Fruit fly (Drosophila melanogaster): ENCODE data around the gene Amacr.

The Amacr gene

DNA sequence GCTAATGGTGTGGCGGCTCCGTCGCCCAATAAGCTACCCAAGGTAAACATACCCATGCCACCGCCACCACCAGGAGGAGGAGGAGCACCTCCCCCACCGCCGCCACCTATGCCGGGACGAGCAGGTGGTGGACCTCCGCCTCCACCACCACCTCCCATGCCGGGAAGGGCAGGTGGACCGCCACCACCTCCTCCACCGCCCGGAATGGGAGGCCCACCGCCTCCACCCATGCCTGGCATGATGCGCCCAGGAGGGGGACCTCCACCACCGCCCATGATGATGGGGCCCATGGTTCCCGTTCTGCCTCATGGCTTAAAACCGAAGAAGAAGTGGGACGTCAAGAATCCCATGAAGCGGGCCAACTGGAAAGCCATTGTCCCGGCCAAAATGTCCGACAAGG lies 12.5 kb upstream of the Amacr start:
- no peak for TF ChIP-seq Hr78 (GFP tag; optimal IDR thresholded peaks at IDR 0.05)
- TF ChIP-seq Abd-B (GFP tag; optimal IDR thresholded peaks at IDR 0.05): no peak
- peak; percentile 99 for TF ChIP-seq Dfd (GFP tag; optimal IDR thresholded peaks at IDR 0.05)

DNA sequence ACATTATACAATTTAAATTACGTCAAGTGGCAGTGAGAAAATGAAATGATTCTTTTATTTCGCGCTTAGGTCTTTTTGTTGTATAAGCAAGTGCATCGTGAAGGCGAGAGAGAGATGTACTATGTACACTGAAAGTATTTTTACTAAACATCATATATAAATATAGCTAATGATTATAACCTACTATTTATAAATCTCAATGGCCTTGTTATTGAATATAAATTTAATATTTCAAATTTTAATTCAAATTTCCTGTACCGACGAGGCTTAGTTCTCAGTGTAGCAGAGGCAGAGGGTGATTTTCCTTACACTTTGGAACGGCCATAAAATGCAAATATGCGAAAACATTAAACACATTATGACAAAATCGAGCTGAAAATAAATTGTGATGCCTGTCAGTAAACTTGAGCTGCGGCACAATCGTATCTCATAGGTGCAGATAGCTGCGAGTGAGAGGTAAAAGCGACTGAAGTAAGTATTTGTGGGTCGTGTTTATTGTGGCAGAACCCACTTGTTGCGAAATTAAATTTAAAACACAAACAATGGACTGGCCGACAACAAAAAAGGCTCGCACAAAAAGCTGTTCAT lies 9.9 kb upstream of the Amacr start:
- TF ChIP-seq tai (GFP tag; optimal IDR thresholded peaks at IDR 0.05): no peak
- no peak for TF ChIP-seq Hr78 (GFP tag; optimal IDR thresholded peaks at IDR 0.05)
- TF ChIP-seq HLH106 (tag; optimal IDR thresholded peaks at IDR 0.05): peak; percentile 82
- peak in 1 of 2 experiments; percentile 89 for TF ChIP-seq foxo (GFP tag; optimal IDR thresholded peaks at IDR 0.05)
- peak; percentile 64 for TF ChIP-seq ey (GFP tag; optimal IDR thresholded peaks at IDR 0.05)
- no peak for TF ChIP-seq dl (GFP tag; optimal IDR thresholded peaks at IDR 0.05; ENCODE audit: insufficient read depth in 1 of 2, partially characterized antibody in 2 of 2)
- TF ChIP-seq CG9705 (GFP tag; optimal IDR thresholded peaks at IDR 0.05): peak; percentile 6
- TF ChIP-seq Abd-B (GFP tag; optimal IDR thresholded peaks at IDR 0.05): no peak
- no peak for TF ChIP-seq Dfd (GFP tag; optimal IDR thresholded peaks at IDR 0.05)
- no peak for TF ChIP-seq Hr83 (GFP tag; optimal IDR thresholded peaks at IDR 0.05; ENCODE audit: poor library complexity, severe bottlenecking)
- peak; percentile 49 for TF ChIP-seq dsf (GFP tag; optimal IDR thresholded peaks at IDR 0.05; ENCODE audit: borderline replicate concordance)
- TF ChIP-seq Myc (optimal IDR thresholded peaks at IDR 0.05): no peak
- TF ChIP-seq CG32264 (GFP tag; optimal IDR thresholded peaks at IDR 0.05): no peak
- TF ChIP-seq jim (GFP tag; optimal IDR thresholded peaks at IDR 0.05): no peak
- peak; percentile 86 for TF ChIP-seq psq (GFP tag; optimal IDR thresholded peaks at IDR 0.05)
- no peak for TF ChIP-seq Dif (GFP tag; optimal IDR thresholded peaks at IDR 0.05; ENCODE audit: partially characterized antibody)
- TF ChIP-seq CrebA (GFP tag; optimal IDR thresholded peaks at IDR 0.05; ENCODE audit: borderline replicate concordance): no peak
- peak; percentile 81 for TF ChIP-seq Sp1 (GFP tag; optimal IDR thresholded peaks at IDR 0.05)
- no peak for TF ChIP-seq lola (GFP tag; optimal IDR thresholded peaks at IDR 0.05)
- no peak for TF ChIP-seq Vsx2 (GFP tag; optimal IDR thresholded peaks at IDR 0.05; ENCODE audit: partially characterized antibody)
- peak; percentile 27 for TF ChIP-seq br (GFP tag; optimal IDR thresholded peaks at IDR 0.05)
- TF ChIP-seq brk (GFP tag; optimal IDR thresholded peaks at IDR 0.05): peak; percentile 79
- TF ChIP-seq sage (GFP tag; optimal IDR thresholded peaks at IDR 0.05): peak; percentile 73
- TF ChIP-seq Hnf4 (GFP tag; optimal IDR thresholded peaks at IDR 0.05): peak; percentile 74
- no peak for TF ChIP-seq Mio (GFP tag; optimal IDR thresholded peaks at IDR 0.05)
- no peak for TF ChIP-seq pan (optimal IDR thresholded peaks at IDR 0.05)
- peak; percentile 59 for TF ChIP-seq dmrt93B (GFP tag; optimal IDR thresholded peaks at IDR 0.05)
- no peak for TF ChIP-seq usp (GFP tag; optimal IDR thresholded peaks at IDR 0.05)
- TF ChIP-seq Rel (GFP tag; optimal IDR thresholded peaks at IDR 0.05): peak; percentile 9
- TF ChIP-seq Rel (tag; optimal IDR thresholded peaks at IDR 0.05): peak; percentile 42
- TF ChIP-seq OdsH (GFP tag; optimal IDR thresholded peaks at IDR 0.05): peak; percentile 88
- peak; percentile 33 for TF ChIP-seq sv (GFP tag; optimal IDR thresholded peaks at IDR 0.05)
- peak; percentile 91 for TF ChIP-seq rgr (GFP tag; optimal IDR thresholded peaks at IDR 0.05)
- TF ChIP-seq woc (GFP tag; optimal IDR thresholded peaks at IDR 0.05): peak; percentile 40
- TF ChIP-seq h (GFP tag; optimal IDR thresholded peaks at IDR 0.05): peak; percentile 88
- no peak for TF ChIP-seq GATAd (GFP tag; optimal IDR thresholded peaks at IDR 0.05)
- no peak for TF ChIP-seq N (GFP tag; optimal IDR thresholded peaks at IDR 0.05)
- TF ChIP-seq Jra (GFP tag; optimal IDR thresholded peaks at IDR 0.05): peak; percentile 46
- peak; percentile 58 for TF ChIP-seq fru (GFP tag; optimal IDR thresholded peaks at IDR 0.05)

DNA sequence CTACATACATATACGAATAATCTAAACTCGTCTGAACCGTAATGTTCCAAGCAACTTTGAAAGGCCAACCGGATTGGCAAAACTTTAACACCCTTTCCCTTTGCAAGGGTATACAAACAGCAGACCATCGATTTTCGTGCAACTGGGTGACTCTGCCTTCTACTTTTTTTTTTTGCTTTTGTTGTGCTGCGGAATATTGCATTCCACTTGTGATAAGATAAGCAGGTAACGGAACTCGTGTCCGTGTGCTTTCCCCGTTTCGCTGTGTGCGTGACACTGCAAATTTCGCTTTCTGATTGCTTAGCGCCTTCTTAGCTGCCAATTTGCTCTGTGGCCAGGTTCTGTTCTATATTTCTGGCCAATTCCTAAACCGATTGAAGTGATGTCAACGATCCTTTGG lies 8.8 kb upstream of the Amacr start:
- TF ChIP-seq Jra (GFP tag; optimal IDR thresholded peaks at IDR 0.05) (no peak), Hr83 (GFP tag; optimal IDR thresholded peaks at IDR 0.05; ENCODE audit: poor library complexity, severe bottlenecking) (no peak), brk (GFP tag; optimal IDR thresholded peaks at IDR 0.05) (no peak), dmrt93B (GFP tag; optimal IDR thresholded peaks at IDR 0.05) (no peak), fru (GFP tag; optimal IDR thresholded peaks at IDR 0.05) (no peak), OdsH (GFP tag; optimal IDR thresholded peaks at IDR 0.05) (no peak), pan (optimal IDR thresholded peaks at IDR 0.05) (no peak), Rel (GFP tag; optimal IDR thresholded peaks at IDR 0.05) (no peak), Rel (tag; optimal IDR thresholded peaks at IDR 0.05) (peak; percentile 100), Dfd (GFP tag; optimal IDR thresholded peaks at IDR 0.05) (no peak), Hr78 (GFP tag; optimal IDR thresholded peaks at IDR 0.05) (no peak), h (GFP tag; optimal IDR thresholded peaks at IDR 0.05) (peak; percentile 16), woc (GFP tag; optimal IDR thresholded peaks at IDR 0.05) (no peak), Abd-B (GFP tag; optimal IDR thresholded peaks at IDR 0.05) (no peak), ey (GFP tag; optimal IDR thresholded peaks at IDR 0.05) (no peak), rgr (GFP tag; optimal IDR thresholded peaks at IDR 0.05) (peak; percentile 24), CG32264 (GFP tag; optimal IDR thresholded peaks at IDR 0.05) (no peak), CrebA (GFP tag; optimal IDR thresholded peaks at IDR 0.05; ENCODE audit: borderline replicate concordance) (no peak)

Data from whole organism, wandering third instar larva.